Fruit fly (Drosophila melanogaster) whole organism, pupa: ENCODE results near the gene mora.

Source experiments
- CG10348 ChIP-seq: fragments of 200-800 bp; sonication (Bioruptor generic); IDR thresholded peaks from 2 replicates; pipeline ENCODE4 v1.3.6; 2022; ENCODE audit warnings: missing biosample characterization, missing genetic modification characterization
- CG12605 ChIP-seq: fragments of 200-800 bp; sonication (Bioruptor generic); IDR thresholded peaks from 2 replicates; pipeline ENCODE4 v1.3.6; 2022; ENCODE audit warnings: missing biosample characterization, missing genetic modification characterization
- CG13204 ChIP-seq: fragments of 200-800 bp; sonication (Bioruptor generic); optimal IDR thresholded peaks from 2 replicates; lab custom pipeline; 2018; ENCODE audit warnings: missing biosample characterization, mild to moderate bottlenecking, missing genetic modification characterization, moderate library complexity
- CG14655 ChIP-seq: fragments of 200-800 bp; sonication (Bioruptor generic); optimal IDR thresholded peaks from 3 replicates; lab custom pipeline; 2017; ENCODE audit warnings: mild to moderate bottlenecking, missing biosample characterization, missing genetic modification reagents, missing genetic modification characterization
- CG15710 ChIP-seq: fragments of 200-800 bp; sonication (Bioruptor generic); optimal IDR thresholded peaks from 2 replicates; lab custom pipeline; 2018; ENCODE audit warnings: missing biosample characterization, mild to moderate bottlenecking, missing genetic modification characterization, moderate library complexity
- CG17806 ChIP-seq: fragments of 200-800 bp; sonication (Bioruptor generic); optimal IDR thresholded peaks from 2 replicates; lab custom pipeline; 2018; ENCODE audit warnings: missing biosample characterization, mild to moderate bottlenecking, missing genetic modification characterization, moderate library complexity
- CG32121 ChIP-seq: fragments of 200-800 bp; sonication (Bioruptor generic); IDR thresholded peaks from 2 replicates; pipeline ENCODE4 v1.3.6; 2022; ENCODE audit warnings: missing biosample characterization, missing genetic modification characterization
- CG34367 ChIP-seq: fragments of 200-800 bp; sonication (Bioruptor generic); optimal IDR thresholded peaks from 2 replicates; lab custom pipeline; 2018; ENCODE audit warnings: missing biosample characterization, mild to moderate bottlenecking, missing genetic modification characterization
- CG4496 ChIP-seq: fragments of 200-800 bp; sonication (Bioruptor generic); IDR thresholded peaks from 3 replicates; pipeline ENCODE4 v1.3.6; 2022; ENCODE audit warnings: missing biosample characterization, missing genetic modification characterization
- CG8159 ChIP-seq: fragments of 200-800 bp; sonication (Bioruptor generic); optimal IDR thresholded peaks from 3 replicates; lab custom pipeline; 2018; ENCODE audit warnings: missing biosample characterization, mild to moderate bottlenecking, missing genetic modification characterization, moderate library complexity
- CG8301 ChIP-seq: fragments of 200-800 bp; sonication (Bioruptor generic); optimal IDR thresholded peaks from 2 replicates; lab custom pipeline; 2018; ENCODE audit warnings: missing biosample characterization, mild to moderate bottlenecking, missing genetic modification characterization
- CG9948 ChIP-seq: fragments of 200-800 bp; sonication (Bioruptor generic); optimal IDR thresholded peaks from 2 replicates; lab custom pipeline; 2018; ENCODE audit warnings: missing biosample characterization, mild to moderate bottlenecking, missing genetic modification characterization, moderate library complexity
- D1 ChIP-seq: fragments of 200-800 bp; sonication (Bioruptor generic); optimal IDR thresholded peaks from 2 replicates; lab custom pipeline; 2018; ENCODE audit warnings: missing biosample characterization, mild to moderate bottlenecking, missing genetic modification characterization, moderate library complexity
- EcR ChIP-seq: fragments of 200-800 bp; sonication (Bioruptor generic); optimal IDR thresholded peaks from 3 replicates; lab custom pipeline; 2019; ENCODE audit warnings: missing biosample characterization, missing genetic modification characterization, mild to moderate bottlenecking, moderate library complexity, missing genetic modification reagents
- Ets98B ChIP-seq: fragments of 200-800 bp; sonication (Bioruptor generic); IDR thresholded peaks from 2 replicates; pipeline ENCODE4 v1.3.6; 2022; ENCODE audit warnings: missing biosample characterization, missing genetic modification characterization
- Pif1A ChIP-seq: fragments of 200-800 bp; sonication (Bioruptor generic); optimal IDR thresholded peaks from 3 replicates; lab custom pipeline; 2016; ENCODE audit warnings: missing biosample characterization, missing genetic modification characterization
- Pif1B ChIP-seq: fragments of 200-800 bp; sonication (Bioruptor generic); optimal IDR thresholded peaks from 3 replicates; lab custom pipeline; 2016; ENCODE audit warnings: missing biosample characterization, missing genetic modification characterization
- Snoo ChIP-seq: fragments of 200-800 bp; sonication (Bioruptor generic); optimal IDR thresholded peaks from 3 replicates; lab custom pipeline; 2017; ENCODE audit warnings: missing biosample characterization, mild to moderate bottlenecking, missing genetic modification characterization, inconsistent platforms
- fd96Ca ChIP-seq: fragments of 200-800 bp; sonication (Bioruptor generic); IDR thresholded peaks from 3 replicates; pipeline ENCODE4 v1.3.6; 2022; ENCODE audit warnings: missing biosample characterization, missing genetic modification characterization
- gl ChIP-seq: fragments of 200-800 bp; sonication (Bioruptor generic); optimal IDR thresholded peaks from 2 replicates; lab custom pipeline; 2018; ENCODE audit warnings: missing biosample characterization, mild to moderate bottlenecking, missing genetic modification characterization
- rn ChIP-seq: fragments of 200-800 bp; sonication (Bioruptor generic); IDR thresholded peaks from 2 replicates; pipeline ENCODE4 v1.3.6; 2022; ENCODE audit warnings: missing biosample characterization, missing genetic modification characterization

Gene mora

DNA sequence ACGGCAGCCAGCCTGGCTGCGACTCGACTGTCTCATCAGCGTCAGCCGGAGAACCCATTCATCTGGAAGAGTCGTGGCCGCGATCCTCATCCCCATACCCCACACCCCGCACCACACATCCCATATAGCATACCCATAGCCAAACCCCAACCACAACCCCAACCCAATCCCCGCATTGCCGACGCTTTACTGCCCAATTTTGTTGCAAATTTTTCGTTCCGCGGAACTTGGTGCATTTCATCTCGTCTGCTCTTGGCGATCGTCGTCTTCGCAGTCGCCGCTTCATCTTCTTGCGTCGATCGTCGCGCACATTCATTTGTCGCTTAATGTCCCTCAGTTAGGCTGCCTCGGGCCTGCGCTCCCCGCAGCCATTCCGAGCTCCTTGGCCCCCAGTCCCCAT lies 42.8 kb upstream of the mora start:
- no peak for TF ChIP-seq CG12605
- TF ChIP-seq CG13204 = peak; percentile 18
- TF ChIP-seq CG32121 (GFP tag; lab: Robert Waterston, UW) = peak; percentile 21; the same call in 1 of the 2 replicates
- TF ChIP-seq CG8301 (tag; lab: Kevin White, UChicago) = no peak

DNA sequence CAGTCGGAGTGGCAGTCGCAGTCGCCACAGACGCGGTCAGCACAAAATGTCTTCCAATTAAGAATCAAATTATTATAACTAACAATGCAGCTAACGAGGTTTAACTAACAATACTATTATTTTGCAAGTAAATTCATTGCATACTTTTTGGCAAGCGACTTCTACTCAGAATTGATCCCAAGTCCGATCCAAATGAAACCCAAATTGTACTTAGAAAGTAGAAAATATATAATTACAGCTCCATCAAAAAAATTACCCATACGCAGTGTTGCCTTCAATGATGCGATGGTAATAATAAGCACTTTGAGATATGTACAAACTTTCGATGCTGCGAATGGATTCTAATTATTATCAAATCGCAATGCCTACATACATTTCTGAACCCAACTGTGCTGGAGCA lies 42.4 kb upstream of the mora start:
- TF ChIP-seq CG8159 (tag; lab: Kevin White, UChicago) (peak; percentile 60), CG34367 (tag; lab: Kevin White, UChicago) (peak; percentile 54), EcR (no peak), CG14655 (GFP tag; lab: Kevin White, UChicago) (peak; percentile 84), Snoo (tag; lab: Kevin White, UChicago) (peak; percentile 26), gl (tag; lab: Kevin White, UChicago) (no peak), fd96Ca (GFP tag; lab: Robert Waterston, UW) (peak; percentile 30; the same call in 1 of the 3 replicates), CG4496 (GFP tag; lab: Robert Waterston, UW) (no peak), Pif1B (GFP tag; lab: Kevin White, UChicago) (peak; percentile 67), Ets98B (GFP tag; lab: Robert Waterston, UW) (no peak), CG9948 (tag; lab: Kevin White, UChicago) (peak; percentile 53), CG8301 (tag; lab: Kevin White, UChicago) (peak; percentile 64), CG15710 (tag; lab: Kevin White, UChicago) (peak; percentile 53), CG32121 (GFP tag; lab: Robert Waterston, UW) (no peak), CG17806 (peak; percentile 32), rn (GFP tag; lab: Robert Waterston, UW) (no peak), D1 (tag; lab: Kevin White, UChicago) (no peak), Pif1A (GFP tag; lab: Kevin White, UChicago) (peak; percentile 68)

DNA sequence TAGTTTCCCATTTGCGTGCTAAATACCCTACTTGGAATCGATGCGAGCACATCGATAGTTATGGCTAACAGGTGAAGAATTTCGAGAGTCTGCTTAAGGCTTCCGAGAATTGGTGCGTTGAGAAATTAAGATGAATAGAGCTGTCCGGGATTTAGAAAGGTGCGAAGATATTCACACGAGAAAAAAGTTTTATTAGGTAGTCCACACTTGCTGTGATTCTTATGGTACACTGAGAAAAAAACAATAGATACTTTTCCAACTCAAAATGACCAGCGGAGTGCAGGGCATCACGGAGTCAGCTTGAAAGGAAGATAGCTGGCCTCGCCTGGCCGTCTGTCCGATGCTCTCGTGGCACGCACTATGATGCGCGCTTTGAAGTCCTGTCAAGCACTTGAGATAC lies 41.6 kb upstream of the mora start:
- TF ChIP-seq Snoo (tag; lab: Kevin White, UChicago) (no peak), CG17806 (peak; percentile 79), CG34367 (tag; lab: Kevin White, UChicago) (peak; percentile 70), EcR (no peak), CG9948 (tag; lab: Kevin White, UChicago) (peak; percentile 85), CG32121 (GFP tag; lab: Robert Waterston, UW) (0 out of 2 replicates have a peak, but pooled peaks have one; percentile 7), CG14655 (GFP tag; lab: Kevin White, UChicago) (peak; percentile 90), CG8159 (tag; lab: Kevin White, UChicago) (peak; percentile 75), D1 (tag; lab: Kevin White, UChicago) (peak; percentile 47), CG8301 (tag; lab: Kevin White, UChicago) (peak; percentile 86), Ets98B (GFP tag; lab: Robert Waterston, UW) (peak; percentile 17; the same call in 1 of the 2 replicates), Pif1A (GFP tag; lab: Kevin White, UChicago) (peak; percentile 78), CG12605 (no peak), CG10348 (no peak), rn (GFP tag; lab: Robert Waterston, UW) (no peak), gl (tag; lab: Kevin White, UChicago) (peak; percentile 60), fd96Ca (GFP tag; lab: Robert Waterston, UW) (peak; percentile 72; the same call in 2 of the 3 replicates), Pif1B (GFP tag; lab: Kevin White, UChicago) (peak; percentile 62), CG15710 (tag; lab: Kevin White, UChicago) (peak; percentile 74), CG13204 (no peak), CG4496 (GFP tag; lab: Robert Waterston, UW) (peak; percentile 62; the same call in 2 of the 3 replicates)

DNA sequence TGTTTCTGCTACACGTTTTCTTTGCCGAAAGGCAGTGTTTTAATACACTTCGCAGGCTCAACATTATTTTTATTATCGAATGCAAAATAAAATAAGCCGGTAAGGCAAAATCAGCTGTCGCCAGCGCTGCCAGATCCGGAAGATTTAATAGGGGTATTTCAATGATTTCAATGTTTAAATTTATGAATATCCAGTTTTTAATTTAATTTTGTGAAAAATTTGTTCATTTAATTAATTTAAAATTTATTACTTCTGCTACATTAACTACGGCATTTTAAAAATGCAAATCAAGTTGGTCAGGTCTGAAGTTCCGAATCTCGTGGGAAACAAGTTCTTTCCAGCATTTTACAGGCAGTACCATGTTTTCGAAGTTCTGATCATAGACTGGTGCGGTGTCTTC lies 37.3 kb upstream of the mora start, which contains the start of gene Slimp:
TSS of gene Slimp (minus strand) at position 130 of the 400 bp plus-strand sequence.
- TF ChIP-seq CG10348 (no peak), EcR (no peak), CG13204 (no peak), CG14655 (GFP tag; lab: Kevin White, UChicago) (no peak), CG15710 (tag; lab: Kevin White, UChicago) (no peak), gl (tag; lab: Kevin White, UChicago) (no peak), CG17806 (no peak), CG8159 (tag; lab: Kevin White, UChicago) (no peak), fd96Ca (GFP tag; lab: Robert Waterston, UW) (no peak), CG34367 (tag; lab: Kevin White, UChicago) (no peak), CG8301 (tag; lab: Kevin White, UChicago) (no peak), Pif1A (GFP tag; lab: Kevin White, UChicago) (peak; percentile 47), CG12605 (no peak), Snoo (tag; lab: Kevin White, UChicago) (no peak), Ets98B (GFP tag; lab: Robert Waterston, UW) (no peak), CG32121 (GFP tag; lab: Robert Waterston, UW) (0 out of 2 replicates have a peak, but pooled peaks have one; percentile 19), rn (GFP tag; lab: Robert Waterston, UW) (no peak), D1 (tag; lab: Kevin White, UChicago) (no peak), CG4496 (GFP tag; lab: Robert Waterston, UW) (no peak), CG9948 (tag; lab: Kevin White, UChicago) (no peak), Pif1B (GFP tag; lab: Kevin White, UChicago) (peak; percentile 2)

DNA sequence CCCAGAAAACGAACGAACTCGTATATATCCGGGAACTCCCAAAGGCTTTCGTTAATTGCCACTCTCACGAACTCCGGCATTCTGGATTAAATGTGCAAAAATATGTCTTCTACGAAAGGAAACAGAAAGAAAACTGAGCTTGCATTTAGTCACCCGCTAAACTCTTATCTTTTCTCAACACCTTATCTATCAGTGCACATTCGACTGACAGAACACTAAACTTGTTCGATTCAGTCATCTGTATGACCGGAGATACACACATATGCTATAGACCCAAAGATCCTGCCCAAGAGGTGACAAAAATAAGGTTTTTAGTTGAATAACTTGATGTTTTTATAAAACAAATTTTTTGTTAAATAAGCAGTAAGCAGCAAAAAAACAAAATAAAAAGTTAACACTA lies 36.1 kb upstream of the mora start, which contains the start of gene p38c:
TSS of gene p38c (minus strand) at position 101 of the 400 bp plus-strand sequence.
- TF ChIP-seq CG12605 (no peak), CG8159 (tag; lab: Kevin White, UChicago) (no peak), CG34367 (tag; lab: Kevin White, UChicago) (no peak), CG15710 (tag; lab: Kevin White, UChicago) (no peak), EcR (no peak), Snoo (tag; lab: Kevin White, UChicago) (no peak), CG4496 (GFP tag; lab: Robert Waterston, UW) (no peak), CG10348 (no peak), CG14655 (GFP tag; lab: Kevin White, UChicago) (no peak), CG32121 (GFP tag; lab: Robert Waterston, UW) (no peak), rn (GFP tag; lab: Robert Waterston, UW) (no peak), Pif1A (GFP tag; lab: Kevin White, UChicago) (no peak), CG17806 (no peak), CG8301 (tag; lab: Kevin White, UChicago) (no peak)
